Fruit fly (Drosophila melanogaster): ENCODE results near the gene CG2217.

dm6 chr3R:30450690-30451343 lies 28.0 kb upstream of the CG2217 start:
- TF ChIP-seq psq (GFP tag; optimal IDR thresholded peaks at IDR 0.05): no peak
- no peak for TF ChIP-seq woc (GFP tag; optimal IDR thresholded peaks at IDR 0.05)
- TF ChIP-seq sage (GFP tag; optimal IDR thresholded peaks at IDR 0.05): no peak
- no peak for TF ChIP-seq brk (GFP tag; optimal IDR thresholded peaks at IDR 0.05)
- no peak for TF ChIP-seq lola (GFP tag; optimal IDR thresholded peaks at IDR 0.05)
- no peak for TF ChIP-seq pan (optimal IDR thresholded peaks at IDR 0.05)
- no peak for TF ChIP-seq dsf (GFP tag; optimal IDR thresholded peaks at IDR 0.05; ENCODE audit: borderline replicate concordance)
- TF ChIP-seq br (GFP tag; optimal IDR thresholded peaks at IDR 0.05): no peak
- TF ChIP-seq ey (GFP tag; optimal IDR thresholded peaks at IDR 0.05): no peak

Measured in whole organism, wandering third instar larva.